Worm (Caenorhabditis elegans) whole organism, late embryonic: Measurements from ENCODE around the gene T19C3.2.

Experiments used
- K02D7.2 ChIP-seq: sonication (generic microtip); optimal IDR thresholded peaks from 2 replicates; lab custom pipeline; 2017; ENCODE audit warnings: mild to moderate bottlenecking, missing genetic modification characterization, missing compliant biosample characterization
- K09A11.1 ChIP-seq: sonication (generic microtip); optimal IDR thresholded peaks from 2 replicates; lab custom pipeline; 2017; ENCODE audit warnings: antibody characterized with exemption, mild to moderate bottlenecking, missing genetic modification characterization, missing compliant biosample characterization; ENCODE audit not compliant: insufficient read depth
- T23F11.4 ChIP-seq: fragments of 200-800 bp; sonication (Bioruptor generic); optimal IDR thresholded peaks from 2 replicates; lab custom pipeline; 2018; ENCODE audit warnings: mild to moderate bottlenecking, missing genetic modification characterization, missing compliant biosample characterization
- Y22D7AL.16 ChIP-seq: sonication (generic microtip); optimal IDR thresholded peaks from 2 replicates; lab custom pipeline; 2016; ENCODE audit warnings: missing genetic modification characterization, missing compliant biosample characterization
- ahr-1 ChIP-seq: sonication (generic microtip); optimal IDR thresholded peaks from 2 replicates; lab custom pipeline; 2016; ENCODE audit warnings: missing genetic modification characterization, missing compliant biosample characterization
- ama-1 ChIP-seq: fragments of 150-350 bp; optimal IDR thresholded peaks from 2 replicates; lab custom pipeline; 2014
- ceh-14 ChIP-seq: sonication (generic microtip); optimal IDR thresholded peaks from 2 replicates; lab custom pipeline; 2016; ENCODE audit warnings: missing genotype, missing genetic modification characterization, missing compliant biosample characterization
- ceh-2 ChIP-seq: sonication (generic microtip); optimal IDR thresholded peaks from 2 replicates; lab custom pipeline; 2016; ENCODE audit warnings: missing genotype, missing genetic modification characterization, missing compliant biosample characterization
- ceh-22 ChIP-seq: sonication (generic microtip); optimal IDR thresholded peaks from 2 replicates; lab custom pipeline; 2017; ENCODE audit warnings: missing biosample characterization, missing genetic modification characterization
- ceh-24 ChIP-seq: sonication (generic microtip); optimal IDR thresholded peaks from 2 replicates; lab custom pipeline; 2016; ENCODE audit warnings: mild to moderate bottlenecking, missing genetic modification characterization, missing compliant biosample characterization
- ceh-30 ChIP-seq: fragments of 150-350 bp; optimal IDR thresholded peaks from 2 replicates; lab custom pipeline; 2014; ENCODE audit warnings: missing biosample characterization, missing genetic modification characterization
- ceh-31 ChIP-seq: sonication (generic microtip); optimal IDR thresholded peaks from 2 replicates; lab custom pipeline; 2016; ENCODE audit warnings: missing genetic modification characterization, missing compliant biosample characterization
- ceh-45 ChIP-seq: fragments of 200-800 bp; sonication (Bioruptor generic); IDR thresholded peaks from 2 replicates; pipeline ENCODE4 v1.3.6; 2022; ENCODE audit warnings: missing genetic modification reagents, missing genetic modification characterization, missing compliant biosample characterization
- ceh-48 ChIP-seq: sonication (generic microtip); optimal IDR thresholded peaks from 2 replicates; lab custom pipeline; 2016; ENCODE audit warnings: missing genetic modification characterization, inconsistent platforms, missing compliant biosample characterization
- che-1 ChIP-seq: sonication (generic microtip); optimal IDR thresholded peaks from 2 replicates; lab custom pipeline; 2016; ENCODE audit warnings: mild to moderate bottlenecking, missing genetic modification characterization, missing compliant biosample characterization
- dmd-4 ChIP-seq: sonication (generic microtip); optimal IDR thresholded peaks from 2 replicates; lab custom pipeline; 2016; ENCODE audit warnings: borderline replicate concordance, missing genetic modification characterization, missing compliant biosample characterization
- elt-2 ChIP-seq: sonication (generic microtip); optimal IDR thresholded peaks from 2 replicates; lab custom pipeline; 2016; ENCODE audit warnings: missing genetic modification reagents, missing genetic modification characterization, missing compliant biosample characterization
- ets-4 ChIP-seq: sonication (generic microtip); optimal IDR thresholded peaks from 2 replicates; lab custom pipeline; 2016; ENCODE audit warnings: missing genetic modification characterization, missing compliant biosample characterization
- eyg-1 ChIP-seq: sonication (generic microtip); optimal IDR thresholded peaks from 2 replicates; lab custom pipeline; 2016; ENCODE audit warnings: missing genotype, missing genetic modification characterization, missing compliant biosample characterization
- fkh-10 ChIP-seq: fragments of 150-350 bp; optimal IDR thresholded peaks from 2 replicates; lab custom pipeline; 2014; ENCODE audit warnings: missing biosample characterization, missing genetic modification reagents, missing genetic modification characterization
- fkh-6 ChIP-seq: sonication (generic microtip); optimal IDR thresholded peaks from 2 replicates; lab custom pipeline; 2016; ENCODE audit warnings: missing genetic modification characterization, missing compliant biosample characterization
- gmeb-2 ChIP-seq: sonication (generic microtip); optimal IDR thresholded peaks from 2 replicates; lab custom pipeline; 2016; ENCODE audit warnings: missing genetic modification characterization, inconsistent platforms, missing compliant biosample characterization
- hlh-13 ChIP-seq: fragments of 200-800 bp; sonication (Bioruptor generic); optimal IDR thresholded peaks from 2 replicates; lab custom pipeline; 2018; ENCODE audit warnings: mild to moderate bottlenecking, missing genetic modification characterization, missing compliant biosample characterization
- hlh-6 ChIP-seq: sonication (generic microtip); optimal IDR thresholded peaks from 2 replicates; lab custom pipeline; 2016; ENCODE audit warnings: missing genotype, missing genetic modification characterization, missing compliant biosample characterization
- hlh-8 ChIP-seq: sonication (generic microtip); optimal IDR thresholded peaks from 2 replicates; lab custom pipeline; 2016; ENCODE audit warnings: missing genotype, missing genetic modification characterization, missing compliant biosample characterization
- mec-3 ChIP-seq: sonication (generic microtip); optimal IDR thresholded peaks from 2 replicates; lab custom pipeline; 2016; ENCODE audit warnings: borderline replicate concordance, missing genetic modification characterization, missing compliant biosample characterization
- nhr-11 ChIP-seq: fragments of 150-350 bp; optimal IDR thresholded peaks from 2 replicates; lab custom pipeline; 2014; ENCODE audit warnings: missing biosample characterization, missing genetic modification characterization
- nhr-232 ChIP-seq: sonication (generic microtip); optimal IDR thresholded peaks from 2 replicates; lab custom pipeline; 2016; ENCODE audit warnings: missing genetic modification characterization, missing compliant biosample characterization
- odd-2 ChIP-seq: sonication (generic microtip); optimal IDR thresholded peaks from 2 replicates; lab custom pipeline; 2017; ENCODE audit warnings: antibody characterized with exemption, mild to moderate bottlenecking, missing genetic modification characterization, missing compliant biosample characterization
- pag-3 ChIP-seq: sonication (generic microtip); optimal IDR thresholded peaks from 2 replicates; lab custom pipeline; 2016; ENCODE audit warnings: missing compliant biosample characterization, missing genetic modification characterization, borderline replicate concordance
- pha-4 ChIP-seq: fragments of 150-350 bp; optimal IDR thresholded peaks from 2 replicates; lab custom pipeline; 2018; ENCODE audit warnings: missing biosample characterization, missing genetic modification reagents, missing genetic modification characterization
- pros-1 ChIP-seq: fragments of 150-350 bp; optimal IDR thresholded peaks from 2 replicates; lab custom pipeline; 2014; ENCODE audit warnings: missing biosample characterization, missing genetic modification reagents, missing genetic modification characterization
- syd-9 ChIP-seq: sonication (generic microtip); optimal IDR thresholded peaks from 2 replicates; lab custom pipeline; 2016; ENCODE audit warnings: mild to moderate bottlenecking, missing genetic modification characterization, moderate library complexity, missing compliant biosample characterization
- tbx-7 ChIP-seq: sonication (generic microtip); optimal IDR thresholded peaks from 2 replicates; lab custom pipeline; 2016; ENCODE audit warnings: missing genotype, missing genetic modification characterization, missing compliant biosample characterization
- unc-42 ChIP-seq: sonication (generic microtip); optimal IDR thresholded peaks from 2 replicates; lab custom pipeline; 2016; ENCODE audit warnings: missing genotype, missing genetic modification characterization, missing compliant biosample characterization
- unc-55 ChIP-seq: sonication (generic microtip); optimal IDR thresholded peaks from 2 replicates; lab custom pipeline; 2017; ENCODE audit warnings: missing biosample characterization, missing genetic modification reagents, missing genetic modification characterization
- zip-5 ChIP-seq: sonication (generic microtip); optimal IDR thresholded peaks from 2 replicates; lab custom pipeline; 2016; ENCODE audit warnings: missing genetic modification characterization, missing compliant biosample characterization

Gene T19C3.2

ce11 chrIII:612759-613158, 4.6 kb downstream of the T19C3.2 start:
- TF ChIP-seq odd-2 (tag; lab: Kevin White, UChicago) (no peak), unc-42 (peak; percentile 77)

ce11 chrIII:611900-612299, 5.5 kb downstream of the T19C3.2 start:
- TF ChIP-seq pag-3 (no peak), unc-42 (peak; percentile 96)

ce11 chrIII:609549-609948, 7.8 kb downstream of the T19C3.2 start, which contains the start of gene best-17:
Gene best-17 (minus strand): TSS chrIII:609649.
- TF ChIP-seq ceh-14 (tag; lab: Kevin White, UChicago) = no peak
- TF ChIP-seq unc-55 = no peak
- no peak for TF ChIP-seq ceh-22 (tag; lab: Kevin White, UChicago)
- TF ChIP-seq ets-4 (tag; lab: Kevin White, UChicago) = no peak
- TF ChIP-seq syd-9 (tag; lab: Kevin White, UChicago) = no peak
- TF ChIP-seq hlh-6 (tag; lab: Kevin White, UChicago) = no peak
- TF ChIP-seq eyg-1 (tag; lab: Kevin White, UChicago) = no peak
- TF ChIP-seq ceh-30 (tag; lab: Kevin White, UChicago) = no peak
- TF ChIP-seq ahr-1 (tag; lab: Kevin White, UChicago) = no peak

- no peak for TF ChIP-seq ceh-45 (GFP tag; lab: Robert Waterston, UW)
- TF ChIP-seq mec-3 (tag; lab: Kevin White, UChicago) = no peak
- no peak for TF ChIP-seq nhr-11 (tag; lab: Kevin White, UChicago)
- no peak for TF ChIP-seq ama-1 (lab: Kevin White, UChicago)
- TF ChIP-seq hlh-13 = no peak
- TF ChIP-seq ceh-31 (tag; lab: Kevin White, UChicago) = no peak
- no peak for TF ChIP-seq ceh-24 (tag; lab: Kevin White, UChicago)
- no peak for TF ChIP-seq odd-2 (tag; lab: Kevin White, UChicago)
- no peak for TF ChIP-seq unc-42
- TF ChIP-seq fkh-6 = no peak
Measured at ce11 chrIII:605415-606054, 11.8 kb downstream of the T19C3.2 start, which contains the start of the genes Y55B1AR.4 and ttr-7. Gene Y55B1AR.4 (minus strand): TSS chrIII:605515. Gene ttr-7 (plus strand): TSS chrIII:606004.

- peak; percentile 55 for TF ChIP-seq elt-2 (tag; lab: Kevin White, UChicago)
- TF ChIP-seq dmd-4 (tag; lab: Kevin White, UChicago) = no peak
- TF ChIP-seq, all 69 proteins: peak for 1
Measured at ce11 chrIII:600316-600932, 16.9 kb downstream of the T19C3.2 start, which contains the start of gene lec-6. Gene lec-6 (minus strand): TSS chrIII:600366.

ce11 chrIII:599279-599678, 18.1 kb downstream of the T19C3.2 start:
- no peak for TF ChIP-seq unc-55
- TF ChIP-seq pha-4 (tag; lab: Kevin White, UChicago) = no peak
- no peak for TF ChIP-seq ceh-48 (tag; lab: Kevin White, UChicago)
- TF ChIP-seq fkh-10 (GFP tag; lab: Kevin White, UChicago) = no peak
- TF ChIP-seq zip-5 (tag; lab: Kevin White, UChicago) = no peak
- no peak for TF ChIP-seq K09A11.1 (tag; lab: Kevin White, UChicago)
- TF ChIP-seq hlh-8 (tag; lab: Kevin White, UChicago) = no peak
- no peak for TF ChIP-seq Y22D7AL.16
- no peak for TF ChIP-seq ceh-2 (tag; lab: Kevin White, UChicago)
- TF ChIP-seq tbx-7 (tag; lab: Kevin White, UChicago) = no peak
- no peak for TF ChIP-seq gmeb-2 (tag; lab: Kevin White, UChicago)
- TF ChIP-seq che-1 = no peak
- no peak for TF ChIP-seq eyg-1 (tag; lab: Kevin White, UChicago)
- no peak for TF ChIP-seq nhr-232 (tag; lab: Kevin White, UChicago)
- no peak for TF ChIP-seq ceh-31 (tag; lab: Kevin White, UChicago)
- no peak for TF ChIP-seq pros-1
- TF ChIP-seq K02D7.2 = no peak
- TF ChIP-seq ceh-30 (tag; lab: Kevin White, UChicago) = no peak
- no peak for TF ChIP-seq T23F11.4 (GFP tag; lab: Kevin White, UChicago)
- no peak for TF ChIP-seq ahr-1 (tag; lab: Kevin White, UChicago)
